Fruit fly (Drosophila melanogaster) whole organism, embryonic: ENCODE measurements around the gene Sur.

Source experiments
- Aef1 ChIP-seq: fragments of 200-800 bp; sonication (Bioruptor generic); IDR thresholded peaks from 3 replicates; pipeline ENCODE4 v1.3.6; 2022; ENCODE audit warnings: missing biosample characterization, missing genetic modification characterization
- CG1024 ChIP-seq: fragments of 200-800 bp; sonication (Bioruptor generic); IDR thresholded peaks from 2 replicates; pipeline ENCODE4 v1.3.6; 2022; ENCODE audit warnings: missing biosample characterization, missing genetic modification characterization
- CG10321 ChIP-seq: fragments of 200-800 bp; sonication (Bioruptor generic); IDR thresholded peaks from 2 replicates; pipeline ENCODE4 v1.3.6; 2022; ENCODE audit warnings: missing biosample characterization, missing genetic modification characterization
- CG10431 ChIP-seq: fragments of 200-800 bp; sonication (Bioruptor generic); optimal IDR thresholded peaks from 3 replicates; lab custom pipeline; 2018; ENCODE audit warnings: missing biosample characterization, mild to moderate bottlenecking, missing genetic modification characterization
- CG11695 ChIP-seq: fragments of 200-800 bp; sonication (Bioruptor generic); IDR thresholded peaks from 3 replicates; pipeline ENCODE4 v1.3.6; 2022; ENCODE audit warnings: missing biosample characterization, missing genetic modification characterization
- CG14710 ChIP-seq: fragments of 200-800 bp; sonication (Bioruptor generic); optimal IDR thresholded peaks from 3 replicates; lab custom pipeline; 2019; ENCODE audit warnings: missing biosample characterization, mild to moderate bottlenecking, missing genetic modification characterization, moderate library complexity
- CG16815 ChIP-seq: fragments of 200-800 bp; sonication (Bioruptor generic); optimal IDR thresholded peaks from 3 replicates; lab custom pipeline; 2017; ENCODE audit warnings: missing biosample characterization, mild to moderate bottlenecking, missing genetic modification characterization
- CG17186 ChIP-seq: fragments of 200-800 bp; sonication (Bioruptor generic); optimal IDR thresholded peaks from 3 replicates; lab custom pipeline; 2017; ENCODE audit warnings: missing biosample characterization, missing genetic modification reagents, missing genetic modification characterization
- CG17829 ChIP-seq: fragments of 200-800 bp; optimal IDR thresholded peaks from 2 replicates; lab custom pipeline; 2019; ENCODE audit warnings: missing biosample characterization, mild to moderate bottlenecking, missing genetic modification characterization, moderate library complexity
- CG2116 ChIP-seq: fragments of 200-800 bp; sonication (Bioruptor generic); optimal IDR thresholded peaks from 3 replicates; lab custom pipeline; 2018; ENCODE audit warnings: missing biosample characterization, mild to moderate bottlenecking, missing genetic modification characterization
- CG2202 ChIP-seq: fragments of 200-800 bp; sonication (Bioruptor generic); optimal IDR thresholded peaks from 2 replicates; lab custom pipeline; 2018; ENCODE audit warnings: missing biosample characterization, mild to moderate bottlenecking, missing genetic modification characterization
- CG2875 ChIP-seq: fragments of 200-800 bp; sonication (Bioruptor generic); optimal IDR thresholded peaks from 2 replicates; lab custom pipeline; 2017; ENCODE audit warnings: missing biosample characterization, mild to moderate bottlenecking, missing genetic modification characterization, missing genetic modification reagents
- CG30431 ChIP-seq: fragments of 200-800 bp; sonication (Bioruptor generic); optimal IDR thresholded peaks from 2 replicates; lab custom pipeline; 2017; ENCODE audit warnings: missing biosample characterization, missing genetic modification characterization
- CG31441 ChIP-seq: fragments of 200-800 bp; sonication (Bioruptor generic); IDR thresholded peaks from 2 replicates; pipeline ENCODE4 v1.3.6; 2022; ENCODE audit warnings: missing biosample characterization, missing genetic modification characterization
- CG43689 ChIP-seq: fragments of 200-800 bp; sonication (Bioruptor generic); IDR thresholded peaks from 2 replicates; pipeline ENCODE4 v1.3.6; 2022; ENCODE audit warnings: missing biosample characterization, missing genetic modification characterization
- CG4617 ChIP-seq: fragments of 200-800 bp; sonication (Bioruptor generic); optimal IDR thresholded peaks from 3 replicates; lab custom pipeline; 2016; ENCODE audit warnings: missing biosample characterization, missing genetic modification characterization, borderline replicate concordance
- CG4730 ChIP-seq: fragments of 200-800 bp; sonication (Bioruptor generic); IDR thresholded peaks from 2 replicates; pipeline ENCODE4 v1.3.6; 2022; ENCODE audit warnings: missing biosample characterization, missing genetic modification characterization
- CG8478 ChIP-seq: fragments of >200 bp; optimal IDR thresholded peaks from 2 replicates; lab custom pipeline; 2018
- CG9797 ChIP-seq: fragments of 200-800 bp; sonication (Bioruptor generic); optimal IDR thresholded peaks from 3 replicates; lab custom pipeline; 2018; ENCODE audit warnings: missing biosample characterization, mild to moderate bottlenecking, missing genetic modification characterization
- D19B ChIP-seq: fragments of 200-800 bp; sonication (Bioruptor generic); optimal IDR thresholded peaks from 2 replicates; lab custom pipeline; 2017; ENCODE audit warnings: missing biosample characterization, mild to moderate bottlenecking, missing genetic modification characterization
- Dbx ChIP-seq: fragments of 200-800 bp; sonication (Bioruptor generic); IDR thresholded peaks from 3 replicates; pipeline ENCODE4 v1.3.6; 2022; ENCODE audit warnings: missing biosample characterization, missing genetic modification characterization
- Dek ChIP-seq: fragments of 200-800 bp; sonication (Bioruptor generic); optimal IDR thresholded peaks from 3 replicates; lab custom pipeline; 2019; ENCODE audit warnings: missing biosample characterization, mild to moderate bottlenecking, missing genetic modification characterization, moderate library complexity
- Dfd ChIP-seq, 2 experiments: fragments of >200 bp; optimal IDR thresholded peaks; 2 replicates each; lab custom pipeline; 2017; ENCODE audit warnings: missing biosample characterization in 2 of 2, missing genetic modification characterization in 2 of 2
- Dp ChIP-seq: fragments of 200-800 bp; sonication (Bioruptor generic); optimal IDR thresholded peaks from 2 replicates; lab custom pipeline; 2018; ENCODE audit warnings: missing biosample characterization, mild to moderate bottlenecking, missing genetic modification characterization, moderate library complexity
- Ets65A ChIP-seq: fragments of 200-800 bp; sonication (Bioruptor generic); peaks from one replicate; lab custom pipeline; 2016; ENCODE audit warnings: missing biosample characterization, missing genetic modification characterization
- Fer1 ChIP-seq: fragments of 200-800 bp; sonication (Bioruptor generic); optimal IDR thresholded peaks from 2 replicates; lab custom pipeline; 2017; ENCODE audit warnings: missing biosample characterization, mild to moderate bottlenecking, missing genetic modification characterization
- H15 ChIP-seq: fragments of 200-800 bp; sonication (Bioruptor generic); IDR thresholded peaks from 3 replicates; pipeline ENCODE4 v1.3.6; 2022; ENCODE audit warnings: missing biosample characterization, missing genetic modification characterization
- Hsf ChIP-seq: fragments of 200-800 bp; sonication (Bioruptor generic); optimal IDR thresholded peaks from 3 replicates; lab custom pipeline; 2016; ENCODE audit warnings: missing biosample characterization, missing genetic modification characterization
- Lhr ChIP-seq: fragments of 200-800 bp; sonication (Bioruptor generic); optimal IDR thresholded peaks from 3 replicates; lab custom pipeline; 2017; ENCODE audit warnings: mild to moderate bottlenecking, missing biosample characterization, missing genetic modification reagents, missing genetic modification characterization
- NC2β ChIP-seq: fragments of 200-800 bp; sonication (Bioruptor generic); optimal IDR thresholded peaks from 2 replicates; lab custom pipeline; 2016; ENCODE audit warnings: missing biosample characterization, missing genetic modification characterization
- Oaz ChIP-seq: fragments of 200-800 bp; sonication (Bioruptor generic); IDR thresholded peaks from 2 replicates; pipeline ENCODE4 v1.3.6; 2022; ENCODE audit warnings: missing biosample characterization, missing genetic modification characterization
- Spps ChIP-seq: fragments of 200-800 bp; sonication (Bioruptor generic); optimal IDR thresholded peaks from 2 replicates; lab custom pipeline; 2018; ENCODE audit warnings: missing biosample characterization, mild to moderate bottlenecking, missing genetic modification characterization
- Ssrp ChIP-seq: fragments of 200-800 bp; sonication (Bioruptor generic); optimal IDR thresholded peaks from 2 replicates; lab custom pipeline; 2018; ENCODE audit warnings: missing biosample characterization, mild to moderate bottlenecking, missing genetic modification characterization, moderate library complexity
- Usf ChIP-seq: fragments of 200-800 bp; sonication (Bioruptor generic); optimal IDR thresholded peaks from 2 replicates; lab custom pipeline; 2017; ENCODE audit warnings: missing genotype, missing biosample characterization, missing genetic modification characterization
- YL-1 ChIP-seq: fragments of 200-800 bp; sonication (Bioruptor generic); optimal IDR thresholded peaks from 3 replicates; lab custom pipeline; 2017; ENCODE audit warnings: missing biosample characterization, mild to moderate bottlenecking, missing genetic modification characterization
- bowl ChIP-seq: fragments of 200-800 bp; sonication (Bioruptor generic); IDR thresholded peaks from 2 replicates; pipeline ENCODE4 v1.3.6; 2022; ENCODE audit warnings: missing biosample characterization, missing genetic modification characterization
- disco-r ChIP-seq: fragments of 200-800 bp; sonication (Bioruptor generic); optimal IDR thresholded peaks from 2 replicates; lab custom pipeline; 2016; ENCODE audit warnings: missing biosample characterization, missing genetic modification characterization
- dm ChIP-seq: fragments of 200-800 bp; sonication (Bioruptor generic); optimal IDR thresholded peaks from 3 replicates; lab custom pipeline; 2016; ENCODE audit warnings: missing biosample characterization, missing genetic modification characterization
- ftz-f1 ChIP-seq: fragments of 200-800 bp; sonication (Bioruptor generic); optimal IDR thresholded peaks from 2 replicates; lab custom pipeline; 2016; ENCODE audit warnings: missing biosample characterization, missing genetic modification characterization
- gce ChIP-seq: fragments of 200-800 bp; sonication (Bioruptor generic); IDR thresholded peaks from 3 replicates; pipeline ENCODE4 v1.3.6; 2022; ENCODE audit warnings: missing biosample characterization, missing genetic modification characterization
- gfzf ChIP-seq: fragments of 200-800 bp; sonication (Bioruptor generic); optimal IDR thresholded peaks from 2 replicates; lab custom pipeline; 2016; ENCODE audit warnings: missing biosample characterization, mild to moderate bottlenecking, missing genetic modification characterization, moderate library complexity
- gsb-n ChIP-seq: fragments of 200-800 bp; sonication (Bioruptor generic); optimal IDR thresholded peaks from 3 replicates; lab custom pipeline; 2018; ENCODE audit warnings: missing biosample characterization, mild to moderate bottlenecking, missing genetic modification characterization
- klu ChIP-seq: fragments of 200-800 bp; sonication (Bioruptor generic); IDR thresholded peaks from 2 replicates; pipeline ENCODE4 v1.3.6; 2022; ENCODE audit warnings: missing biosample characterization, missing genetic modification characterization
- lilli ChIP-seq: fragments of 200-800 bp; sonication (Bioruptor generic); optimal IDR thresholded peaks from 3 replicates; lab custom pipeline; 2016; ENCODE audit warnings: missing biosample characterization, missing genetic modification characterization
- lov ChIP-seq, 2 experiments: fragments of 200-800 bp in 1 of 2; fragments of >200 bp in 1 of 2; sonication (Bioruptor generic) in 1 of 2; IDR thresholded peaks in 1 of 2; optimal IDR thresholded peaks in 1 of 2; 2 replicates in 1 of 2; 3 replicates in 1 of 2; pipeline versions ENCODE4 v1.3.6 to Lab custom; 2017 to 2022; ENCODE audit warnings: missing biosample characterization in 1 of 2, missing genetic modification characterization in 1 of 2
- pho ChIP-seq: fragments of 200-800 bp; sonication (Bioruptor generic); optimal IDR thresholded peaks from 2 replicates; lab custom pipeline; 2016; ENCODE audit warnings: missing biosample characterization, missing genetic modification characterization
- sima ChIP-seq: fragments of 200-800 bp; sonication (Bioruptor generic); optimal IDR thresholded peaks from 2 replicates; lab custom pipeline; 2016; ENCODE audit warnings: missing biosample characterization, missing genetic modification characterization
- tna ChIP-seq: fragments of 200-800 bp; sonication (Bioruptor generic); IDR thresholded peaks from 2 replicates; pipeline ENCODE4 v1.3.6; 2022; ENCODE audit warnings: missing biosample characterization, missing genetic modification characterization; ENCODE audit not compliant: partially characterized antibody
- trem ChIP-seq: fragments of 200-800 bp; optimal IDR thresholded peaks from 3 replicates; lab custom pipeline; 2019; ENCODE audit warnings: missing biosample characterization, mild to moderate bottlenecking, missing genetic modification characterization, moderate library complexity
- twi ChIP-seq: fragments of 200-800 bp; optimal IDR thresholded peaks from 2 replicates; lab custom pipeline; 2019; ENCODE audit warnings: missing biosample characterization, mild to moderate bottlenecking, missing genetic modification characterization, moderate library complexity
- wek ChIP-seq: fragments of 200-800 bp; sonication (Bioruptor generic); optimal IDR thresholded peaks from 3 replicates; lab custom pipeline; 2018; ENCODE audit warnings: missing biosample characterization, mild to moderate bottlenecking, missing genetic modification characterization, moderate library complexity
- yki ChIP-seq: fragments of >200 bp; optimal IDR thresholded peaks from 3 replicates; lab custom pipeline; 2018

Sur gene

dm6 chr2L:10222550-10223231 is 23.8 kb upstream of the Sur start, which contains the start of gene Bcs1 (continued):
- TF ChIP-seq Usf, result no peak
- TF ChIP-seq CG11695 (GFP tag; lab: Robert Waterston, UW), result no peak
- TF ChIP-seq NC2β (GFP tag; lab: Kevin White, UChicago), result no peak
- no peak for TF ChIP-seq CG16815 (GFP tag; lab: Kevin White, UChicago)
- TF ChIP-seq trem, result peak; percentile 48
- TF ChIP-seq sima (GFP tag; lab: Kevin White, UChicago), result no peak
- no peak for TF ChIP-seq gce (GFP tag; lab: Robert Waterston, UW)
- TF ChIP-seq Dbx (GFP tag; lab: Robert Waterston, UW), result no peak
- TF ChIP-seq Dek (tag; lab: Kevin White, UChicago), result no peak
- no peak for TF ChIP-seq Ets65A (GFP tag; lab: Kevin White, UChicago)
- TF ChIP-seq CG17829 (tag; lab: Kevin White, UChicago), result no peak
- TF ChIP-seq CG1024 (GFP tag; lab: Robert Waterston, UW), result no peak
- TF ChIP-seq Dp, result peak; percentile 26
- no peak for TF ChIP-seq Oaz
- TF ChIP-seq CG2202 (tag; lab: Kevin White, UChicago), result no peak
- no peak for TF ChIP-seq Lhr (GFP tag; lab: Kevin White, UChicago)
- no peak for TF ChIP-seq D19B (GFP tag; lab: Kevin White, UChicago)
- no peak for TF ChIP-seq H15 (GFP tag; lab: Robert Waterston, UW)
- TF ChIP-seq CG4617 (GFP tag; lab: Kevin White, UChicago), result peak; percentile 8
- TF ChIP-seq CG17186 (GFP tag; lab: Kevin White, UChicago), result no peak
- peak; percentile 57 for TF ChIP-seq gfzf (GFP tag; lab: Kevin White, UChicago)
- no peak for TF ChIP-seq Dfd (GFP tag; optimal IDR thresholded peaks at IDR 0.05; lab: Kevin White, UChicago)
- TF ChIP-seq CG43689 (GFP tag; lab: Robert Waterston, UW), result no peak
- TF ChIP-seq Hsf (GFP tag; lab: Kevin White, UChicago), result no peak
- TF ChIP-seq disco-r (GFP tag; lab: Kevin White, UChicago), result no peak
- no peak for TF ChIP-seq CG2116 (GFP tag; lab: Kevin White, UChicago)
- TF ChIP-seq dm (GFP tag; lab: Kevin White, UChicago), result no peak
- no peak for TF ChIP-seq CG10321 (GFP tag; lab: Robert Waterston, UW)
- TF ChIP-seq YL-1 (GFP tag; lab: Kevin White, UChicago), result peak; percentile 26
- no peak for TF ChIP-seq twi (tag; lab: Kevin White, UChicago)
- TF ChIP-seq CG9797 (GFP tag; lab: Kevin White, UChicago), result peak; percentile 45
- TF ChIP-seq lilli (GFP tag; lab: Kevin White, UChicago), result no peak
- TF ChIP-seq Ssrp (tag; lab: Kevin White, UChicago), result no peak
- no peak for TF ChIP-seq wek
- TF ChIP-seq pho (GFP tag; lab: Kevin White, UChicago), result no peak
- TF ChIP-seq Spps (tag; lab: Kevin White, UChicago), result no peak
- TF ChIP-seq Fer1, result no peak
- TF ChIP-seq lov (optimal IDR thresholded peaks at IDR 0.05; lab: Kevin White, UChicago), result no peak
- no peak for TF ChIP-seq lov (GFP tag; IDR thresholded peaks at IDR 0.05; lab: Robert Waterston, UW)
- no peak for TF ChIP-seq CG30431 (GFP tag; lab: Kevin White, UChicago)
- no peak for TF ChIP-seq bowl
- TF ChIP-seq CG4730 (GFP tag; lab: Robert Waterston, UW), result no peak
- TF ChIP-seq CG10431 (GFP tag; lab: Kevin White, UChicago), result no peak
- TF ChIP-seq CG14710 (tag; lab: Kevin White, UChicago), result peak; percentile 15
- no peak for TF ChIP-seq CG2875
- no peak for TF ChIP-seq ftz-f1 (GFP tag; lab: Kevin White, UChicago)
- TF ChIP-seq CG31441, result no peak
- TF ChIP-seq tna (GFP tag; lab: Robert Waterston, UW), result no peak
- no peak for TF ChIP-seq CG8478 (lab: Kevin White, UChicago)
- TF ChIP-seq klu (GFP tag; lab: Robert Waterston, UW), result no peak
- no peak for TF ChIP-seq yki
- TF ChIP-seq Aef1 (GFP tag; lab: Robert Waterston, UW), result no peak
- TF ChIP-seq gsb-n (tag; lab: Kevin White, UChicago), result no peak
